Worm (Caenorhabditis elegans): ENCODE results near the gene col-132.

The col-132 gene

DNA sequence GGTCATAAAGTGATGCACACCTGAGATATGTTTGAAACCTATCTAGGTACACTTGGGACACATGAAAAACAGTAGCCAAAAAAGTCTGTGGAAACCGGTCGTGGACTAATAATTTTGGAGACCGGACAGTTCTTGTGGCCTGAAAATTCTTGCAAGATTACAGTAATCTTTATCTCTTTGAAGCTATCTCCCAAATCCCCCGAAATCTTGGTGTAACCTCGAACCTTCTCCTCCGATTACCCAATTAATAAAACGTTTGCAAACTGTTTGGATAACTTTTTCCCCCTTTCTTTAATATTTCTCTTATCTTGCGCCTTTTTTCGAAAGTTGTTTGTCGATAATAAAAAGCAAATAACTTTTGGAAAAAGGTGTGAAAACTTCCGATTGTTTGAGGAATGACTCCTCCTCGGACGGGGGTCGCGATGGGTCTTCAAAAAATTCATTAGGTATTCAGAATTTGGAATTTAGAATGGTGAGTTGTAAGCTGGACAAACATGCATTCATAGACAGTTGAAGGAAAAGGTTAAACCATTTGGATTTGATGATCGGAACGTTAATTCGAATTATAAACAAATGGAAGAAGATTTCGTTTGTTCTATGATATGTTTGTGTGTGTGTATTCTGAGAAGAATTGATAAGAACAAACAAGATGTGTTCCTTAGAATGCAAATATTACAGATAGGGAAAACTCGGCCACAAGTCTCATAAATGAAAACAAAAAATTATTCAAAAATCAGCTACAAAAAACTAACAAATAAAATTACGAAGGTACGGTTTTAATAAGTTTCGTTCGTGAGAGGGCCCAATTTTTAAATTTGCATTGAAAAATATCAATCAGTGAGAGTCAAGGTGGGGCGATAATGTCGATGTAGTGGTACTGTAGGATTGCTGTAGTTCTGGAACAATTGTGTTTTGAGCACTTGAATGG, 7.8 kb downstream of the col-132 start (continued):
- TF ChIP-seq egl-13 (tag; optimal IDR thresholded peaks at IDR 0.05): no peak
- TF ChIP-seq aly-2 (tag; optimal IDR thresholded peaks at IDR 0.05): no peak
- TF ChIP-seq sptf-1 (tag; optimal IDR thresholded peaks at IDR 0.05): no peak
- TF ChIP-seq mef-2 (tag; optimal IDR thresholded peaks at IDR 0.05): no peak
- no peak for TF ChIP-seq dsc-1 (tag; optimal IDR thresholded peaks at IDR 0.05)
- no peak for TF ChIP-seq zag-1 (tag; optimal IDR thresholded peaks at IDR 0.05)
- TF ChIP-seq alr-1 (tag; optimal IDR thresholded peaks at IDR 0.05; ENCODE audit: borderline replicate concordance): no peak
- no peak for TF ChIP-seq nhr-12 (tag; optimal IDR thresholded peaks at IDR 0.05)
- TF ChIP-seq swsn-7 (tag; optimal IDR thresholded peaks at IDR 0.05): no peak
- peak; percentile 24 for TF ChIP-seq snu-23 (GFP tag; optimal IDR thresholded peaks at IDR 0.05)
- no peak for TF ChIP-seq unc-30 (tag; optimal IDR thresholded peaks at IDR 0.05)
- no peak for TF ChIP-seq unc-98 (GFP tag; IDR thresholded peaks at IDR 0.05)
- TF ChIP-seq sup-37 (GFP tag; optimal IDR thresholded peaks at IDR 0.05): no peak
- no peak for TF ChIP-seq fkh-4 (tag; optimal IDR thresholded peaks at IDR 0.05; ENCODE audit: borderline replicate concordance)
- TF ChIP-seq blmp-1 (tag; optimal IDR thresholded peaks at IDR 0.05): peak; percentile 4
- no peak for TF ChIP-seq lir-3 (tag; optimal IDR thresholded peaks at IDR 0.05; ENCODE audit: poor library complexity)
- no peak for TF ChIP-seq sox-4 (tag; optimal IDR thresholded peaks at IDR 0.05)
- no peak for TF ChIP-seq skn-1 (tag; optimal IDR thresholded peaks at IDR 0.05)
- peak in 1 of 2 experiments; percentile 26 for TF ChIP-seq lin-35 (GFP tag; optimal IDR thresholded peaks at IDR 0.05)
- no peak for TF ChIP-seq lin-39 (tag; optimal IDR thresholded peaks at IDR 0.05)
- TF ChIP-seq efl-3 (GFP tag; optimal IDR thresholded peaks at IDR 0.05): no peak
- no peak for TF ChIP-seq tlp-1 (tag; optimal IDR thresholded peaks at IDR 0.05)
- no peak for TF ChIP-seq ceh-90 (tag; optimal IDR thresholded peaks at IDR 0.05)
- no peak for TF ChIP-seq lsy-2 (tag; optimal IDR thresholded peaks at IDR 0.05)
- no peak for TF ChIP-seq nhr-28 (tag; optimal IDR thresholded peaks at IDR 0.05)
- no peak for TF ChIP-seq nhr-84 (tag; optimal IDR thresholded peaks at IDR 0.05)
- TF ChIP-seq ceh-88 (GFP tag; IDR thresholded peaks at IDR 0.05): no peak
- TF ChIP-seq pax-3 (tag; optimal IDR thresholded peaks at IDR 0.05): no peak
- no peak for TF ChIP-seq lin-13 (GFP tag; optimal IDR thresholded peaks at IDR 0.05)
- TF ChIP-seq ztf-4 (tag; optimal IDR thresholded peaks at IDR 0.05): no peak
- no peak for TF ChIP-seq unc-130 (tag; optimal IDR thresholded peaks at IDR 0.05)
- TF ChIP-seq grh-1 (GFP tag; IDR thresholded peaks at IDR 0.05): peak; percentile 31; the same call in 1 of the 2 replicates
- TF ChIP-seq Y116A8C.19 (tag; optimal IDR thresholded peaks at IDR 0.05; ENCODE audit: borderline replicate concordance): no peak
- peak; percentile 30 for TF ChIP-seq nhr-47 (tag; optimal IDR thresholded peaks at IDR 0.05)
- TF ChIP-seq nhr-20 (tag; optimal IDR thresholded peaks at IDR 0.05): peak; percentile 32
- TF ChIP-seq lin-14 (GFP tag; optimal IDR thresholded peaks at IDR 0.05): no peak
- no peak for TF ChIP-seq nhr-76 (tag; optimal IDR thresholded peaks at IDR 0.05)
- no peak for TF ChIP-seq egl-27 (tag; optimal IDR thresholded peaks at IDR 0.05)
- TF ChIP-seq mab-9 (GFP tag; IDR thresholded peaks at IDR 0.05): no peak
- no peak for TF ChIP-seq fkh-8 (tag; optimal IDR thresholded peaks at IDR 0.05)
- no peak for TF ChIP-seq pag-3 (tag; optimal IDR thresholded peaks at IDR 0.05; ENCODE audit: borderline replicate concordance, insufficient read depth)
- no peak for TF ChIP-seq tbx-2 (tag; optimal IDR thresholded peaks at IDR 0.05)
- peak; percentile 48 for TF ChIP-seq nhr-71 (tag; optimal IDR thresholded peaks at IDR 0.05)
- TF ChIP-seq ama-1 (optimal IDR thresholded peaks at IDR 0.05): peak; percentile 67
- no peak for TF ChIP-seq fos-1 (tag; optimal IDR thresholded peaks at IDR 0.05)
- no peak for TF ChIP-seq nhr-237 (tag; optimal IDR thresholded peaks at IDR 0.05)
- TF ChIP-seq C34B4.2 (tag; optimal IDR thresholded peaks at IDR 0.05): no peak
- no peak for TF ChIP-seq C16A3.4 (tag; optimal IDR thresholded peaks at IDR 0.05)
- no peak for TF ChIP-seq mep-1 (tag; optimal IDR thresholded peaks at IDR 0.05)
- peak; percentile 28 for TF ChIP-seq nhr-90 (tag; optimal IDR thresholded peaks at IDR 0.05; ENCODE audit: poor library complexity)
- TF ChIP-seq fkh-10 (GFP tag; optimal IDR thresholded peaks at IDR 0.05): no peak
- TF ChIP-seq snpc-4 (tag; optimal IDR thresholded peaks at IDR 0.05): no peak
